Fruit fly (Drosophila melanogaster) whole organism, pupa: ENCODE results near the gene CG16888.

Experiments
- CG10348 ChIP-seq: fragments of 200-800 bp; sonication (Bioruptor generic); IDR thresholded peaks from 2 replicates; pipeline ENCODE4 v1.3.6; 2022; ENCODE audit warnings: missing biosample characterization, missing genetic modification characterization
- CG12605 ChIP-seq: fragments of 200-800 bp; sonication (Bioruptor generic); IDR thresholded peaks from 2 replicates; pipeline ENCODE4 v1.3.6; 2022; ENCODE audit warnings: missing biosample characterization, missing genetic modification characterization
- CG13204 ChIP-seq: fragments of 200-800 bp; sonication (Bioruptor generic); optimal IDR thresholded peaks from 2 replicates; lab custom pipeline; 2018; ENCODE audit warnings: missing biosample characterization, mild to moderate bottlenecking, missing genetic modification characterization, moderate library complexity
- CG14655 ChIP-seq: fragments of 200-800 bp; sonication (Bioruptor generic); optimal IDR thresholded peaks from 3 replicates; lab custom pipeline; 2017; ENCODE audit warnings: mild to moderate bottlenecking, missing biosample characterization, missing genetic modification reagents, missing genetic modification characterization
- CG15710 ChIP-seq: fragments of 200-800 bp; sonication (Bioruptor generic); optimal IDR thresholded peaks from 2 replicates; lab custom pipeline; 2018; ENCODE audit warnings: missing biosample characterization, mild to moderate bottlenecking, missing genetic modification characterization, moderate library complexity
- CG17806 ChIP-seq: fragments of 200-800 bp; sonication (Bioruptor generic); optimal IDR thresholded peaks from 2 replicates; lab custom pipeline; 2018; ENCODE audit warnings: missing biosample characterization, mild to moderate bottlenecking, missing genetic modification characterization, moderate library complexity
- CG32121 ChIP-seq: fragments of 200-800 bp; sonication (Bioruptor generic); IDR thresholded peaks from 2 replicates; pipeline ENCODE4 v1.3.6; 2022; ENCODE audit warnings: missing biosample characterization, missing genetic modification characterization
- CG34367 ChIP-seq: fragments of 200-800 bp; sonication (Bioruptor generic); optimal IDR thresholded peaks from 2 replicates; lab custom pipeline; 2018; ENCODE audit warnings: missing biosample characterization, mild to moderate bottlenecking, missing genetic modification characterization
- CG4496 ChIP-seq: fragments of 200-800 bp; sonication (Bioruptor generic); IDR thresholded peaks from 3 replicates; pipeline ENCODE4 v1.3.6; 2022; ENCODE audit warnings: missing biosample characterization, missing genetic modification characterization
- CG8159 ChIP-seq: fragments of 200-800 bp; sonication (Bioruptor generic); optimal IDR thresholded peaks from 3 replicates; lab custom pipeline; 2018; ENCODE audit warnings: missing biosample characterization, mild to moderate bottlenecking, missing genetic modification characterization, moderate library complexity
- CG8301 ChIP-seq: fragments of 200-800 bp; sonication (Bioruptor generic); optimal IDR thresholded peaks from 2 replicates; lab custom pipeline; 2018; ENCODE audit warnings: missing biosample characterization, mild to moderate bottlenecking, missing genetic modification characterization
- CG9948 ChIP-seq: fragments of 200-800 bp; sonication (Bioruptor generic); optimal IDR thresholded peaks from 2 replicates; lab custom pipeline; 2018; ENCODE audit warnings: missing biosample characterization, mild to moderate bottlenecking, missing genetic modification characterization, moderate library complexity
- D1 ChIP-seq: fragments of 200-800 bp; sonication (Bioruptor generic); optimal IDR thresholded peaks from 2 replicates; lab custom pipeline; 2018; ENCODE audit warnings: missing biosample characterization, mild to moderate bottlenecking, missing genetic modification characterization, moderate library complexity
- EcR ChIP-seq: fragments of 200-800 bp; sonication (Bioruptor generic); optimal IDR thresholded peaks from 3 replicates; lab custom pipeline; 2019; ENCODE audit warnings: missing biosample characterization, missing genetic modification characterization, mild to moderate bottlenecking, moderate library complexity, missing genetic modification reagents
- Ets98B ChIP-seq: fragments of 200-800 bp; sonication (Bioruptor generic); IDR thresholded peaks from 2 replicates; pipeline ENCODE4 v1.3.6; 2022; ENCODE audit warnings: missing biosample characterization, missing genetic modification characterization
- Pif1A ChIP-seq: fragments of 200-800 bp; sonication (Bioruptor generic); optimal IDR thresholded peaks from 3 replicates; lab custom pipeline; 2016; ENCODE audit warnings: missing biosample characterization, missing genetic modification characterization
- Pif1B ChIP-seq: fragments of 200-800 bp; sonication (Bioruptor generic); optimal IDR thresholded peaks from 3 replicates; lab custom pipeline; 2016; ENCODE audit warnings: missing biosample characterization, missing genetic modification characterization
- Snoo ChIP-seq: fragments of 200-800 bp; sonication (Bioruptor generic); optimal IDR thresholded peaks from 3 replicates; lab custom pipeline; 2017; ENCODE audit warnings: missing biosample characterization, mild to moderate bottlenecking, missing genetic modification characterization, inconsistent platforms
- fd96Ca ChIP-seq: fragments of 200-800 bp; sonication (Bioruptor generic); IDR thresholded peaks from 3 replicates; pipeline ENCODE4 v1.3.6; 2022; ENCODE audit warnings: missing biosample characterization, missing genetic modification characterization
- gl ChIP-seq: fragments of 200-800 bp; sonication (Bioruptor generic); optimal IDR thresholded peaks from 2 replicates; lab custom pipeline; 2018; ENCODE audit warnings: missing biosample characterization, mild to moderate bottlenecking, missing genetic modification characterization
- rn ChIP-seq: fragments of 200-800 bp; sonication (Bioruptor generic); IDR thresholded peaks from 2 replicates; pipeline ENCODE4 v1.3.6; 2022; ENCODE audit warnings: missing biosample characterization, missing genetic modification characterization

CG16888 gene

dm6 chr2L:13842572-13842971, 29.5 kb upstream of the CG16888 start:
- no peak for TF ChIP-seq D1 (tag; lab: Kevin White, UChicago)
- no peak for TF ChIP-seq CG8159
- TF ChIP-seq rn (GFP tag; lab: Robert Waterston, UW), result no peak
- no peak for TF ChIP-seq CG34367 (tag; lab: Kevin White, UChicago)
- TF ChIP-seq EcR (GFP tag; lab: Kevin White, UChicago), result no peak
- no peak for TF ChIP-seq CG17806 (tag; lab: Kevin White, UChicago)
- no peak for TF ChIP-seq gl (tag; lab: Kevin White, UChicago)
- no peak for TF ChIP-seq Ets98B (GFP tag; lab: Robert Waterston, UW)
- TF ChIP-seq CG9948, result no peak
- no peak for TF ChIP-seq Pif1B (GFP tag; lab: Kevin White, UChicago)
- TF ChIP-seq fd96Ca (GFP tag; lab: Robert Waterston, UW), result no peak
- TF ChIP-seq CG4496 (GFP tag; lab: Robert Waterston, UW), result no peak
- TF ChIP-seq CG14655 (GFP tag; lab: Kevin White, UChicago), result no peak
- TF ChIP-seq CG13204, result no peak
- TF ChIP-seq Pif1A, result no peak
- no peak for TF ChIP-seq CG12605 (GFP tag; lab: Robert Waterston, UW)
- no peak for TF ChIP-seq CG10348
- no peak for TF ChIP-seq CG8301 (tag; lab: Kevin White, UChicago)
- TF ChIP-seq CG15710, result no peak

- TF ChIP-seq rn (GFP tag; lab: Robert Waterston, UW) (no peak), gl (tag; lab: Kevin White, UChicago) (no peak), CG13204 (no peak), CG14655 (GFP tag; lab: Kevin White, UChicago) (no peak), D1 (tag; lab: Kevin White, UChicago) (peak; percentile 29), CG34367 (tag; lab: Kevin White, UChicago) (no peak)
Measured at dm6 chr2L:13842078-13842477, 29.0 kb upstream of the CG16888 start.

- no peak for TF ChIP-seq D1 (tag; lab: Kevin White, UChicago)
- TF ChIP-seq CG32121 (GFP tag; lab: Robert Waterston, UW), result no peak
- TF ChIP-seq CG12605 (GFP tag; lab: Robert Waterston, UW), result no peak
- TF ChIP-seq Pif1A, result no peak
- TF ChIP-seq EcR (GFP tag; lab: Kevin White, UChicago), result no peak
- no peak for TF ChIP-seq rn (GFP tag; lab: Robert Waterston, UW)
- no peak for TF ChIP-seq fd96Ca (GFP tag; lab: Robert Waterston, UW)
- TF ChIP-seq CG10348, result no peak
- no peak for TF ChIP-seq CG34367 (tag; lab: Kevin White, UChicago)
- no peak for TF ChIP-seq gl (tag; lab: Kevin White, UChicago)
- no peak for TF ChIP-seq Snoo
- no peak for TF ChIP-seq CG9948
- no peak for TF ChIP-seq CG4496 (GFP tag; lab: Robert Waterston, UW)
- no peak for TF ChIP-seq CG13204
- no peak for TF ChIP-seq Ets98B (GFP tag; lab: Robert Waterston, UW)
- TF ChIP-seq Pif1B (GFP tag; lab: Kevin White, UChicago), result no peak
- TF ChIP-seq, all 21 proteins: peak for 0
Measured at dm6 chr2L:13841508-13841907, 28.5 kb upstream of the CG16888 start, which contains the start of gene CG33307. CG33307 (minus strand) TSS chr2L:13841520.

- TF ChIP-seq gl (tag; lab: Kevin White, UChicago), result peak; percentile 40
- no peak for TF ChIP-seq EcR (GFP tag; lab: Kevin White, UChicago)
- peak; percentile 82 for TF ChIP-seq D1 (tag; lab: Kevin White, UChicago)
- peak; percentile 80 for TF ChIP-seq Ets98B (GFP tag; lab: Robert Waterston, UW)
- TF ChIP-seq CG17806 (tag; lab: Kevin White, UChicago), result peak; percentile 81
- TF ChIP-seq fd96Ca (GFP tag; lab: Robert Waterston, UW), result no peak; the same call in 2 of the 3 replicates
- TF ChIP-seq CG4496 (GFP tag; lab: Robert Waterston, UW), result peak; percentile 86
- TF ChIP-seq CG13204, result peak; percentile 46
- TF ChIP-seq CG34367 (tag; lab: Kevin White, UChicago), result peak; percentile 76
- TF ChIP-seq CG8159, result peak; percentile 86
- TF ChIP-seq Pif1B (GFP tag; lab: Kevin White, UChicago), result peak; percentile 76
- TF ChIP-seq Pif1A, result peak; percentile 83
- peak; percentile 92 for TF ChIP-seq CG14655 (GFP tag; lab: Kevin White, UChicago)
- TF ChIP-seq CG8301 (tag; lab: Kevin White, UChicago), result peak; percentile 88
- TF ChIP-seq CG10348, result 0 out of 2 replicates have a peak, but pooled peaks have one; percentile 16
- peak; percentile 90 for TF ChIP-seq CG32121 (GFP tag; lab: Robert Waterston, UW)
- peak; percentile 56 for TF ChIP-seq CG12605 (GFP tag; lab: Robert Waterston, UW)
- peak; percentile 88 for TF ChIP-seq CG9948
- TF ChIP-seq Snoo, result peak; percentile 91
- TF ChIP-seq CG15710, result peak; percentile 83
- TF ChIP-seq rn (GFP tag; lab: Robert Waterston, UW), result peak; percentile 48; the same call in 1 of the 2 replicates
- TF ChIP-seq, all 21 proteins: peak for 19
Measured at dm6 chr2L:13839744-13840151, 26.7 kb upstream of the CG16888 start.

- TF ChIP-seq CG12605 (GFP tag; lab: Robert Waterston, UW) (no peak), Snoo (no peak), D1 (tag; lab: Kevin White, UChicago) (no peak), Pif1A (no peak), CG8301 (tag; lab: Kevin White, UChicago) (no peak), rn (GFP tag; lab: Robert Waterston, UW) (no peak), Ets98B (GFP tag; lab: Robert Waterston, UW) (no peak), CG4496 (GFP tag; lab: Robert Waterston, UW) (no peak), fd96Ca (GFP tag; lab: Robert Waterston, UW) (no peak), CG9948 (no peak), EcR (GFP tag; lab: Kevin White, UChicago) (no peak)
Measured at dm6 chr2L:13838647-13839390, 25.8 kb upstream of the CG16888 start.
